Worm (Caenorhabditis elegans): Measurements from ENCODE around the gene ser-1.
A peak's percentile ranks its signal among the peaks of the same experiment; 100 is the strongest.

Gene ser-1

DNA sequence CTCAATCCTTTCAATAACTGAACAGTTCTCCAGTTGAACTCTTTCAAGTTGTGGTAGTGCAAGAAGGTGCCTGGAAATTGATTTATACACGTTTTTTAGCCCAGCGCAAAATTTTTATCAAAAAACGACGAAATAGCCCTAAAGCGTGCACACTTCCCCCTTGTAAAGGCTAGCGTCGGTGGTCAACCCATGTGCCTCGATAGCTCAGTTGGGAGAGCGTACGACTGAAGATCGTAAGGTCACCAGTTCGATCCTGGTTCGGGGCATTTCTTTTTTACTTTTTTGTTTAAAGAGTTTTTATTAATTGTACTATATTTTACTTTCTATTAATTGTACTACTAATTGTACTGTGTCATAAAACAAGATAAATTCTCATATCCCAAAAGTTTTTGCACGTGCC, 28.2 kb upstream of the ser-1 start (continued):
- 0 out of 2 replicates have a peak, but pooled peaks have one; percentile 68 for TF ChIP-seq ztf-25 (GFP tag; IDR thresholded peaks at IDR 0.05)
- no peak for TF ChIP-seq ceh-91 (GFP tag; IDR thresholded peaks at IDR 0.05)
- no peak for TF ChIP-seq F52B5.7 (tag; optimal IDR thresholded peaks at IDR 0.05)
- TF ChIP-seq ccch-3 (GFP tag; optimal IDR thresholded peaks at IDR 0.05), result no peak
- no peak for TF ChIP-seq rec-8 (tag; optimal IDR thresholded peaks at IDR 0.05)
- no peak for TF ChIP-seq let-607 (tag; optimal IDR thresholded peaks at IDR 0.05)
- TF ChIP-seq hmg-20 (GFP tag; IDR thresholded peaks at IDR 0.05), result no peak
- no peak for TF ChIP-seq lin-40 (tag; optimal IDR thresholded peaks at IDR 0.05)
- no peak for TF ChIP-seq Y53F4B.3 (GFP tag; IDR thresholded peaks at IDR 0.05)
- no peak for TF ChIP-seq cebp-2 (GFP tag; IDR thresholded peaks at IDR 0.05)
- no peak for TF ChIP-seq zim-3 (tag; optimal IDR thresholded peaks at IDR 0.05)
- peak; percentile 54 for TF ChIP-seq F23B12.7 (tag; optimal IDR thresholded peaks at IDR 0.05; ENCODE audit: insufficient read depth)
- TF ChIP-seq ztf-18 (tag; optimal IDR thresholded peaks at IDR 0.05), result peak; percentile 25
- TF ChIP-seq ztf-6 (GFP tag; IDR thresholded peaks at IDR 0.05), result no peak
- TF ChIP-seq snpc-1.3 (tag; optimal IDR thresholded peaks at IDR 0.05; ENCODE audit: insufficient read depth), result no peak
- no peak for TF ChIP-seq sptf-2 (GFP tag; optimal IDR thresholded peaks at IDR 0.05)

DNA sequence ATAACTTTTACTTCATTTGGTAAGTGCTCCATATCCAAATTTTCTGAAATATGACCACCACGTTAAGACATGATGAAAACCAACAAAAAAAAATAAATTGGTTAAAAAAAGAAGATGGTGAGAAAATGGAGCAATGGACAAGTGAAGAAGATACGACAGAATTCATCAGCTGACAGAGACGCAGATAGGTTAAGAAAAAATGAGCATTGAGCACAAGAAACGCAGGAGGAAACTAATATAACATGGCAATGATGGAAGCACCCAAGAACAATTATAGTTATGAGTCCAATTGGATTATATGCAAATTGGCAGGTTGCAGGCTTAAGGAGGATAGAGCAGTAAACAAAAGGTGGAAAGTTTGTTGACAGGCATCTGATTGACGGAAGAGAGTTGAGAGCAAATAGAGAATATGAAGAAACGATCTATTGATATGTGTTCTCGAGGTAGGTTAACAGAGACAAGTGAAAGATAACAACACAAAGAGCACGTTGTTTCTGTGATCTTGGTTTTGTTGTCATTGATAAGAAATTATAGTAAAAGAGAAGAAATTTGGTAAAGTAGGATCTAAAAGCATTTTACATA, 25.6 kb upstream of the ser-1 start, which contains the start of gene K08B5.2:
TSS of gene K08B5.2 (minus strand) at position 43 of the 582 bp plus-strand sequence.
- TF ChIP-seq B0261.1 (tag; optimal IDR thresholded peaks at IDR 0.05) (peak; percentile 16), Y56A3A.18 (GFP tag; IDR thresholded peaks at IDR 0.05) (0 out of 2 replicates have a peak, but pooled peaks have one; percentile 34), nfya-2 (GFP tag; IDR thresholded peaks at IDR 0.05) (no peak), Y53F4B.3 (GFP tag; IDR thresholded peaks at IDR 0.05) (no peak), nhr-90 (tag; optimal IDR thresholded peaks at IDR 0.05) (peak; percentile 15), lag-1 (GFP tag; IDR thresholded peaks at IDR 0.05) (no peak), F23B12.7 (tag; optimal IDR thresholded peaks at IDR 0.05; ENCODE audit: insufficient read depth) (peak; percentile 5), atf-7 (tag; optimal IDR thresholded peaks at IDR 0.05) (peak; percentile 79), nhr-80 (tag; optimal IDR thresholded peaks at IDR 0.05) (peak; percentile 95), athp-1 (tag; optimal IDR thresholded peaks at IDR 0.05) (no peak), efl-1 (GFP tag; optimal IDR thresholded peaks at IDR 0.05) (no peak), unc-62 (GFP tag; optimal IDR thresholded peaks at IDR 0.05) (peak; percentile 44), dox-1 (GFP tag; IDR thresholded peaks at IDR 0.05) (peak; percentile 60; the same call in 1 of the 2 replicates), snpc-4 (GFP tag; optimal IDR thresholded peaks at IDR 0.05) (no peak), snpc-4 (tag; optimal IDR thresholded peaks at IDR 0.05) (peak in 2 of 4 experiments; percentile 41 to 50), hmg-1.2 (GFP tag; IDR thresholded peaks at IDR 0.05) (peak; percentile 25; the same call in 1 of the 2 replicates), lin-40 (tag; optimal IDR thresholded peaks at IDR 0.05) (peak; percentile 52), zfh-2 (GFP tag; conservative IDR thresholded peaks at IDR 0.05) (no peak), madf-10 (tag; optimal IDR thresholded peaks at IDR 0.05) (peak; percentile 45), tbp1 (GFP tag; optimal IDR thresholded peaks at IDR 0.05) (peak; percentile 48), let-607 (tag; optimal IDR thresholded peaks at IDR 0.05) (peak in 1 of 2 experiments; percentile 65), chd-7 (tag; optimal IDR thresholded peaks at IDR 0.05) (peak; percentile 24), zim-3 (tag; optimal IDR thresholded peaks at IDR 0.05) (no peak)

DNA sequence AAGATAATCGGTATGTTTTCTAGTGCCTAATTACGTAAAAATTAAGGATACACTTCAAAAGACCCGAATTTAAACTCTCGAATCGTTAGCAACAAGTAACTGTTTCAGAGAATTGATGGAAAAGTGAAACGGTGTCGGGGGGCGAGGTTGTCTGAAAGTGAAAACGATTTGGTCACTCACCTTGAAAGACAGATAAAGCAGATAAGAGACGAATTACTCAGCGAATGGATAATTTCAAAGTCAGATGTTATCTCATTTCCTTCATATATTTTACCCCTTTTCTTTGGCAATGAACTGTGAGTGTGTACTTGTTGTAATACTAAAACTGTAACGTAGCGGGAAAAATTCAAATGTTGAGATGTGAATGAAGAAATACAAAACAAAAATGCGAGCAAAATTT, 23.8 kb upstream of the ser-1 start:
- TF ChIP-seq Y79H2A.3 (GFP tag; conservative IDR thresholded peaks at IDR 0.05), result no peak
- no peak for TF ChIP-seq egl-44 (GFP tag; IDR thresholded peaks at IDR 0.05)
- TF ChIP-seq zim-3 (tag; optimal IDR thresholded peaks at IDR 0.05), result no peak
- no peak for TF ChIP-seq ccch-3 (GFP tag; optimal IDR thresholded peaks at IDR 0.05)
- no peak for TF ChIP-seq F10E7.11 (tag; optimal IDR thresholded peaks at IDR 0.05)
- TF ChIP-seq cebp-1 (GFP tag; IDR thresholded peaks at IDR 0.05), result no peak
- TF ChIP-seq cebp-1 (tag; optimal IDR thresholded peaks at IDR 0.05), result no peak
- TF ChIP-seq die-1 (tag; optimal IDR thresholded peaks at IDR 0.05), result no peak

Measured in whole organism, young adult.